Worm (Caenorhabditis elegans): ENCODE results near the gene T26H8.4.

The T26H8.4 gene

ce11 chrV:15349044-15349443 is 42.4 kb upstream of the T26H8.4 start, which contains the start of gene clec-230:
TSS of gene clec-230 (minus strand) at chrV:15349144.
- no peak for TF ChIP-seq elt-2 (tag; optimal IDR thresholded peaks at IDR 0.05)
- TF ChIP-seq lin-13 (GFP tag; optimal IDR thresholded peaks at IDR 0.05): no peak
- no peak for TF ChIP-seq fos-1 (tag; optimal IDR thresholded peaks at IDR 0.05)
- no peak for TF ChIP-seq C16A3.4 (tag; optimal IDR thresholded peaks at IDR 0.05)
- no peak for TF ChIP-seq unc-98 (GFP tag; IDR thresholded peaks at IDR 0.05)
- no peak for TF ChIP-seq ceh-63 (GFP tag; optimal IDR thresholded peaks at IDR 0.05)
- no peak for TF ChIP-seq snu-23 (GFP tag; optimal IDR thresholded peaks at IDR 0.05)
- no peak for TF ChIP-seq egl-27 (tag; optimal IDR thresholded peaks at IDR 0.05)
- no peak for TF ChIP-seq xbp-1 (tag; optimal IDR thresholded peaks at IDR 0.05)
- no peak for TF ChIP-seq sup-37 (GFP tag; optimal IDR thresholded peaks at IDR 0.05)
- TF ChIP-seq nhr-12 (tag; optimal IDR thresholded peaks at IDR 0.05): no peak

ce11 chrV:15347292-15347691 is 40.6 kb upstream of the T26H8.4 start, which contains the start of gene C29F3.3:
TSS of gene C29F3.3 (minus strand) at chrV:15347392.
- TF ChIP-seq snu-23 (GFP tag; optimal IDR thresholded peaks at IDR 0.05): no peak
- no peak for TF ChIP-seq lin-14 (GFP tag; optimal IDR thresholded peaks at IDR 0.05)
- TF ChIP-seq nhr-28 (tag; optimal IDR thresholded peaks at IDR 0.05): no peak
- no peak for TF ChIP-seq lir-3 (tag; optimal IDR thresholded peaks at IDR 0.05; ENCODE audit: poor library complexity)
- no peak for TF ChIP-seq blmp-1 (tag; optimal IDR thresholded peaks at IDR 0.05)
- TF ChIP-seq hpl-2 (GFP tag; optimal IDR thresholded peaks at IDR 0.05): no peak
- TF ChIP-seq F16B12.6 (tag; optimal IDR thresholded peaks at IDR 0.05): no peak
- no peak for TF ChIP-seq nhr-71 (tag; optimal IDR thresholded peaks at IDR 0.05)
- TF ChIP-seq nhr-84 (tag; optimal IDR thresholded peaks at IDR 0.05): no peak
- no peak for TF ChIP-seq ces-1 (GFP tag; optimal IDR thresholded peaks at IDR 0.05)
- TF ChIP-seq tbx-2 (tag; optimal IDR thresholded peaks at IDR 0.05): no peak
- no peak for TF ChIP-seq efl-1 (optimal IDR thresholded peaks at IDR 0.05)
- no peak for TF ChIP-seq efl-1 (GFP tag; optimal IDR thresholded peaks at IDR 0.05 in 1 of 2)
- no peak for TF ChIP-seq ztf-4 (tag; optimal IDR thresholded peaks at IDR 0.05)
- TF ChIP-seq lin-35 (GFP tag; optimal IDR thresholded peaks at IDR 0.05): no peak
- no peak for TF ChIP-seq ets-5 (GFP tag; IDR thresholded peaks at IDR 0.05)
- TF ChIP-seq C16A3.4 (tag; optimal IDR thresholded peaks at IDR 0.05): no peak
- no peak for TF ChIP-seq irx-1 (tag; optimal IDR thresholded peaks at IDR 0.05)

- TF ChIP-seq unc-86 (tag; optimal IDR thresholded peaks at IDR 0.05): no peak
- no peak for TF ChIP-seq egl-27 (tag; optimal IDR thresholded peaks at IDR 0.05)
- no peak for TF ChIP-seq fkh-4 (tag; optimal IDR thresholded peaks at IDR 0.05; ENCODE audit: borderline replicate concordance)
- no peak for TF ChIP-seq jun-1 (tag; optimal IDR thresholded peaks at IDR 0.05)
- TF ChIP-seq nhr-76 (tag; optimal IDR thresholded peaks at IDR 0.05): no peak
- no peak for TF ChIP-seq aly-2 (tag; optimal IDR thresholded peaks at IDR 0.05)
- no peak for TF ChIP-seq xbp-1 (tag; optimal IDR thresholded peaks at IDR 0.05)
- no peak for TF ChIP-seq skn-1 (tag; optimal IDR thresholded peaks at IDR 0.05)
- no peak for TF ChIP-seq mab-9 (GFP tag; IDR thresholded peaks at IDR 0.05)
- TF ChIP-seq hlh-17 (GFP tag; optimal IDR thresholded peaks at IDR 0.05; ENCODE audit: borderline replicate concordance): no peak
- no peak for TF ChIP-seq dpl-1 (GFP tag; optimal IDR thresholded peaks at IDR 0.05)
Observed at ce11 chrV:15344481-15344880, 37.8 kb upstream of the T26H8.4 start, which contains the start of gene wrt-8. TSS of gene wrt-8 (minus strand) at chrV:15344581.

- TF ChIP-seq blmp-1 (tag; optimal IDR thresholded peaks at IDR 0.05) (no peak), fos-1 (tag; optimal IDR thresholded peaks at IDR 0.05) (no peak), hpl-2 (GFP tag; optimal IDR thresholded peaks at IDR 0.05) (no peak), nhr-76 (tag; optimal IDR thresholded peaks at IDR 0.05) (no peak), nhr-85 (tag) (no peak), swsn-7 (tag; optimal IDR thresholded peaks at IDR 0.05) (no peak)
Observed at ce11 chrV:15341404-15341803, 34.8 kb upstream of the T26H8.4 start, which contains the start of gene clec-229. TSS of gene clec-229 (minus strand) at chrV:15341504.

Measured in whole organism, L1 larva.